Worm (Caenorhabditis elegans) whole organism, mixed stage, embryonic: ENCODE measurements around the gene fbxa-222.
A peak's percentile ranks its signal among the peaks of the same experiment; 100 is the strongest.
"Not testable (repeated sequence)": the region's sequence is repeated elsewhere in the genome, so short reads cannot be mapped to it uniquely, and the experiment has no call there.

ENCODE experiments used
- M03D4.4 ChIP-seq: sonication (generic microtip); optimal IDR thresholded peaks from 2 replicates; lab custom pipeline; 2017; ENCODE audit warnings: mild to moderate bottlenecking, missing genetic modification characterization, missing compliant biosample characterization
- bed-3 ChIP-seq: fragments of 200-800 bp; sonication (Bioruptor generic); optimal IDR thresholded peaks from 3 replicates; lab custom pipeline; 2018; ENCODE audit warnings: mild to moderate bottlenecking, missing genetic modification characterization, moderate library complexity, missing compliant biosample characterization
- blmp-1 ChIP-seq: fragments of 150-350 bp; optimal IDR thresholded peaks from 2 replicates; lab custom pipeline; 2014; ENCODE audit warnings: missing biosample characterization, missing genetic modification characterization
- ceh-83 ChIP-seq: fragments of 200-800 bp; sonication (Bioruptor generic); optimal IDR thresholded peaks from 2 replicates; lab custom pipeline; 2018; ENCODE audit warnings: mild to moderate bottlenecking, missing genetic modification characterization, missing compliant biosample characterization
- ces-1 ChIP-seq: fragments of 150-350 bp; optimal IDR thresholded peaks from 2 replicates; lab custom pipeline; 2014; ENCODE audit warnings: missing biosample characterization, missing genetic modification reagents, missing genetic modification characterization
- cnd-1 ChIP-seq: fragments of 200-800 bp; sonication (Bioruptor generic); optimal IDR thresholded peaks from 2 replicates; lab custom pipeline; 2018; ENCODE audit warnings: mild to moderate bottlenecking, missing genetic modification characterization, missing compliant biosample characterization
- drap-1 ChIP-seq: fragments of 200-800 bp; sonication (Bioruptor generic); optimal IDR thresholded peaks from 3 replicates; lab custom pipeline; 2018; ENCODE audit warnings: mild to moderate bottlenecking, missing genetic modification characterization, missing compliant biosample characterization
- elt-1 ChIP-seq: sonication (generic microtip); optimal IDR thresholded peaks from 2 replicates; lab custom pipeline; 2017; ENCODE audit warnings: missing genetic modification characterization, mild to moderate bottlenecking, missing compliant biosample characterization, antibody characterized with exemption, moderate library complexity, borderline replicate concordance; ENCODE audit not compliant: insufficient read depth
- elt-3 ChIP-seq: fragments of 150-350 bp; optimal IDR thresholded peaks from 2 replicates; lab custom pipeline; 2014; ENCODE audit warnings: missing biosample characterization, missing genetic modification characterization
- hlh-1 ChIP-seq: fragments of 150-350 bp; optimal IDR thresholded peaks from 2 replicates; lab custom pipeline; 2014; ENCODE audit warnings: missing biosample characterization, missing genetic modification reagents, missing genetic modification characterization
- lin-13 ChIP-seq: fragments of 150-350 bp; optimal IDR thresholded peaks from 2 replicates; lab custom pipeline; 2014; ENCODE audit warnings: missing biosample characterization, missing genetic modification characterization
- lin-32 ChIP-seq: fragments of 200-800 bp; sonication (Bioruptor generic); optimal IDR thresholded peaks from 2 replicates; lab custom pipeline; 2018; ENCODE audit warnings: mild to moderate bottlenecking, missing genetic modification characterization, missing compliant biosample characterization
- mab-5 ChIP-seq: fragments of 150-350 bp; optimal IDR thresholded peaks from 2 replicates; lab custom pipeline; 2014; ENCODE audit warnings: missing biosample characterization, missing genetic modification characterization
- mep-1 ChIP-seq: fragments of 150-350 bp; optimal IDR thresholded peaks from 2 replicates; lab custom pipeline; 2017; ENCODE audit warnings: missing biosample characterization, missing genetic modification reagents, missing genetic modification characterization, inconsistent platforms
- nhr-12 ChIP-seq: fragments of 150-350 bp; optimal IDR thresholded peaks from 2 replicates; lab custom pipeline; 2014; ENCODE audit warnings: missing biosample characterization, missing genetic modification characterization
- nhr-28 ChIP-seq: fragments of 150-350 bp; optimal IDR thresholded peaks from 2 replicates; lab custom pipeline; 2014; ENCODE audit warnings: missing biosample characterization, missing genetic modification characterization
- nhr-76 ChIP-seq: sonication (generic microtip); optimal IDR thresholded peaks from 2 replicates; lab custom pipeline; 2017; ENCODE audit warnings: missing biosample characterization, missing genetic modification characterization
- pha-4 ChIP-seq: fragments of 150-350 bp; optimal IDR thresholded peaks from 2 replicates; lab custom pipeline; 2018; ENCODE audit warnings: missing biosample characterization, missing genetic modification reagents, missing genetic modification characterization
- sem-2 ChIP-seq: fragments of 200-800 bp; sonication (Bioruptor generic); optimal IDR thresholded peaks from 2 replicates; lab custom pipeline; 2018; ENCODE audit warnings: mild to moderate bottlenecking, missing genetic modification characterization, missing compliant biosample characterization
- tbx-8 ChIP-seq: fragments of 200-800 bp; sonication (Bioruptor generic); optimal IDR thresholded peaks from 2 replicates; lab custom pipeline; 2018; ENCODE audit warnings: mild to moderate bottlenecking, missing genetic modification characterization, moderate library complexity, missing compliant biosample characterization
- unc-39 ChIP-seq: fragments of 150-350 bp; optimal IDR thresholded peaks from 2 replicates; lab custom pipeline; 2014; ENCODE audit warnings: missing biosample characterization, missing genetic modification characterization
- unc-62 ChIP-seq: fragments of 150-350 bp; optimal IDR thresholded peaks from 2 replicates; lab custom pipeline; 2014; ENCODE audit warnings: missing biosample characterization, missing genetic modification reagents, missing genetic modification characterization
- zip-8 ChIP-seq: fragments of 150-350 bp; optimal IDR thresholded peaks from 2 replicates; lab custom pipeline; 2014; ENCODE audit warnings: missing biosample characterization, missing genetic modification characterization
- ztf-11 ChIP-seq: fragments of 150-350 bp; optimal IDR thresholded peaks from 2 replicates; lab custom pipeline; 2014; ENCODE audit warnings: missing biosample characterization, missing genetic modification characterization

The fbxa-222 gene

DNA sequence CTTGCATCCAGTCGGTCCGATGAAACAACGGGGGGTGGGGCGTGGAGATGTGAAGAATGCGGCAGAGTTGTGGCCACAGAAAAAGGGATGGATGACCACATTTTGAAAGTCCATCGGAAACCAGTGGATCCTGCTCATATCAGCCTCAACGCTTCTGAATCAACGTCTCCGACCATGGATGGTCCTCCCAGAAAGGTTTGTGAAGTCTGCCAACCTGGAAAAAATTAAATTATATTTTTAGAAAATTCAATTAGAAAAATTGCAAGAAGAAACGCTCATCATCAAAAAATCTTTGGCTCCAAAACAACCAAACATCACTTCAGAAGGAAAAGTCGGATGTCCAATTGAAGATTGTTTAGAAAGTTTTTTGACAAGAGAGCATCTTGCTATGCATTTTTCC, 24.0 kb downstream of the fbxa-222 start, which contains the start of gene Y73B3A.8:
Gene Y73B3A.8 (minus strand): TSS at position 101 of the 400 bp plus-strand sequence.
- TF ChIP-seq zip-8 (tag; lab: Kevin White, UChicago) (no peak), drap-1 (GFP tag; lab: Kevin White, UChicago) (no peak), lin-13 (no peak), nhr-76 (no peak), unc-39 (tag; lab: Kevin White, UChicago) (no peak), lin-32 (no peak), ztf-11 (tag; lab: Kevin White, UChicago) (no peak), elt-3 (tag; lab: Kevin White, UChicago) (no peak), sem-2 (no peak), cnd-1 (no peak), ceh-83 (GFP tag; lab: Kevin White, UChicago) (no peak), bed-3 (GFP tag; lab: Kevin White, UChicago) (no peak), elt-1 (tag; lab: Kevin White, UChicago) (no peak), mep-1 (tag; lab: Kevin White, UChicago) (no peak), blmp-1 (tag; lab: Kevin White, UChicago) (no peak), M03D4.4 (tag; lab: Kevin White, UChicago) (no peak), pha-4 (tag; lab: Kevin White, UChicago) (no peak), nhr-28 (tag; lab: Kevin White, UChicago) (no peak), hlh-1 (tag; lab: Kevin White, UChicago) (no peak), tbx-8 (GFP tag; lab: Kevin White, UChicago) (no peak)
- TF ChIP-seq, all 35 proteins: peak for 0

DNA sequence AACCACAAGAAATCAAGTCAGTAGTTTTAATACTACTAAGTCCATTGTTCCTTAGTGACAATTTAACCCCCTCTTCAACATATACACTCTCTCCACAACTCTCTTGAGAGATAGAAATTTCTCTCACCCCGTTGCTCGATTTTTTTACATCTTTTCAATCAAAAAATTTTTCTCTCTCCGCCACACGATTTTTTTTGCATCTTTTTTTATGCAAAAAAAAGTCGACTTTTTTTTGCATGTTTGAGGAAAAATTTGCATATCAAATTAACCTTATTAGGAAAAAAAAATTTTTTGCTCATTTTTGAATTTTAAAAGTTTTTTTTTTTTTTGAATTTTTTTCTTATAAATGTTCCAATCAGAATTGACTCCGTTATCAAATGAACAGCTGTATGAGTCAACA, 29.7 kb downstream of the fbxa-222 start:
- TF ChIP-seq M03D4.4 (tag; lab: Kevin White, UChicago) (no peak), ces-1 (GFP tag; lab: Kevin White, UChicago) (peak; percentile 31)

- no peak for TF ChIP-seq tbx-8 (GFP tag; lab: Kevin White, UChicago)
- TF ChIP-seq ceh-83 (GFP tag; lab: Kevin White, UChicago) = no peak
- TF ChIP-seq unc-62 (GFP tag; lab: Kevin White, UChicago) = no peak
These were observed 30.6 kb downstream of the fbxa-222 start, which contains the start of gene Y73B3A.11 for ce11 chrX:147824-148223. Gene Y73B3A.11 (plus strand): TSS chrX:148124.

- TF ChIP-seq nhr-12, mab-5, blmp-1 (tag; lab: Kevin White, UChicago): not testable (repeated sequence)
These were observed 45.9 kb downstream of the fbxa-222 start, which contains the start of gene tmed-12 for ce11 chrX:163034-163433. Gene tmed-12 (minus strand): TSS chrX:163134.
